Worm (Caenorhabditis elegans) whole organism, L3 larva: ENCODE results near the gene pek-1.
A peak's percentile ranks its signal among the peaks of the same experiment; 100 is the strongest.

Experiments
- ama-1 ChIP-seq: fragments of 150-350 bp; optimal IDR thresholded peaks from 2 replicates; lab custom pipeline; 2018
- ceh-16 ChIP-seq: sonication (generic microtip); optimal IDR thresholded peaks from 2 replicates; lab custom pipeline; 2017; ENCODE audit warnings: missing biosample characterization, missing genetic modification characterization
- ceh-82 ChIP-seq: fragments of 150-350 bp; optimal IDR thresholded peaks from 2 replicates; lab custom pipeline; 2014; ENCODE audit warnings: missing biosample characterization, missing genetic modification characterization
- egl-27 ChIP-seq: sonication (generic microtip); optimal IDR thresholded peaks from 4 replicates; lab custom pipeline; 2017; ENCODE audit warnings: missing biosample characterization, missing genetic modification reagents, missing genetic modification characterization
- lin-15B ChIP-seq: fragments of 150-350 bp; optimal IDR thresholded peaks from 2 replicates; lab custom pipeline; 2014; ENCODE audit warnings: missing biosample characterization, missing genetic modification characterization
- lin-39 ChIP-seq: fragments of 150-350 bp; optimal IDR thresholded peaks from 2 replicates; lab custom pipeline; 2018; ENCODE audit warnings: missing biosample characterization, missing genetic modification reagents, missing genetic modification characterization
- nhr-23 ChIP-seq: fragments of 150-350 bp; optimal IDR thresholded peaks from 2 replicates; lab custom pipeline; 2014; ENCODE audit warnings: missing biosample characterization, missing genetic modification reagents, missing genetic modification characterization
- pha-4 ChIP-seq: fragments of 150-350 bp; optimal IDR thresholded peaks from 2 replicates; lab custom pipeline; 2014; ENCODE audit warnings: missing biosample characterization, missing genetic modification reagents, missing genetic modification characterization
- skn-1 ChIP-seq: fragments of 150-350 bp; optimal IDR thresholded peaks from 2 replicates; lab custom pipeline; 2014; ENCODE audit warnings: missing biosample characterization, missing genetic modification characterization
- snpc-4 ChIP-seq: fragments of 150-350 bp; optimal IDR thresholded peaks from 2 replicates; lab custom pipeline; 2014; ENCODE audit warnings: missing biosample characterization, missing genetic modification characterization
- unc-62 ChIP-seq: fragments of 150-350 bp; sonication (generic microtip); optimal IDR thresholded peaks from 4 replicates; lab custom pipeline; 2014; ENCODE audit warnings: missing biosample characterization, missing genetic modification reagents, missing genetic modification characterization
- zag-1 ChIP-seq: fragments of 150-350 bp; optimal IDR thresholded peaks from 2 replicates; lab custom pipeline; 2014; ENCODE audit warnings: missing biosample characterization, missing genetic modification characterization
- ztf-11 ChIP-seq: fragments of 150-350 bp; optimal IDR thresholded peaks from 2 replicates; lab custom pipeline; 2014; ENCODE audit warnings: missing biosample characterization, missing genetic modification characterization

DNA sequence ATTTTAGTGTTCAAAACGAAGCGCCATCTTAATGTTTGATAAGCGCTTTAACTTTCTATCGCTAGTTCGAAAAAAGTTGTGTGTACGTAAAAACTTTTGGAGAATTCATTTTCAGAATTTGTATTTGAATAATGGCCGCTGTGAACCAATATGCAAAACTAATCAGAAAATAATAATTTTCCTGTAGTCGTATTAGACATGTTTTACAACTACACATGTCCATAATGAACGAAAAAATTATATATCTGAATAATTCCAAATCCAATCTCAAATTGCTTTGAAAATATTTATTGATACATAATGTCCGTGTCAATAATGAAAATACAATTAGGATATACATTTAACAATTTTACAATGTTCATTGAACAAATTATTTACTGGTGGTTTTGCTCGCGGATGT lies 7.9 kb downstream of the pek-1 start:
- TF ChIP-seq unc-62 (GFP tag; lab: Kevin White, UChicago) (no peak), ceh-16 (no peak), skn-1 (tag; lab: Kevin White, UChicago) (no peak), pha-4 (no peak), ztf-11 (tag; lab: Kevin White, UChicago) (no peak), lin-39 (tag; lab: Kevin White, UChicago) (no peak), zag-1 (tag; lab: Kevin White, UChicago) (no peak), snpc-4 (tag; lab: Kevin White, UChicago) (no peak), ama-1 (lab: Kevin White, UChicago) (peak; percentile 44), ceh-82 (tag; lab: Kevin White, UChicago) (no peak), lin-15B (no peak), nhr-23 (no peak), egl-27 (tag; lab: Kevin White, UChicago) (no peak)
